Worm (Caenorhabditis elegans) whole organism, midembryonic: ENCODE measurements around the gene R102.10.

Experiments
- T22C8.4 ChIP-seq: fragments of 200-800 bp; sonication (Bioruptor generic); IDR thresholded peaks from 2 replicates; pipeline ENCODE4 v1.3.6; 2022; ENCODE audit warnings: missing genetic modification characterization, missing compliant biosample characterization
- cog-1 ChIP-seq: sonication (generic microtip); optimal IDR thresholded peaks from 2 replicates; lab custom pipeline; 2016; ENCODE audit warnings: missing genetic modification characterization, missing compliant biosample characterization
- flt-1 ChIP-seq: fragments of 200-800 bp; sonication (Bioruptor generic); IDR thresholded peaks from 2 replicates; pipeline ENCODE4 v1.3.6; 2022; ENCODE audit warnings: missing genetic modification characterization, missing compliant biosample characterization
- klf-2 ChIP-seq: fragments of 200-800 bp; sonication (Bioruptor generic); conservative IDR thresholded peaks from 2 replicates; pipeline ENCODE4 v1.3.6; 2022; ENCODE audit warnings: missing genetic modification reagents, missing genetic modification characterization, missing compliant biosample characterization
- med-1 ChIP-seq: sonication (generic microtip); optimal IDR thresholded peaks from 2 replicates; lab custom pipeline; 2017; ENCODE audit warnings: missing genetic modification characterization, mild to moderate bottlenecking, missing compliant biosample characterization, antibody characterized with exemption, missing genetic modification reagents; ENCODE audit not compliant: insufficient read depth
- ref-1 ChIP-seq: fragments of 200-800 bp; sonication (Bioruptor generic); conservative IDR thresholded peaks from 2 replicates; pipeline ENCODE4 v1.3.6; 2022; ENCODE audit warnings: missing genetic modification reagents, missing genetic modification characterization, missing compliant biosample characterization
- tab-1 ChIP-seq: fragments of 200-800 bp; sonication (Bioruptor generic); IDR thresholded peaks from 2 replicates; pipeline ENCODE4 v1.3.6; 2022; ENCODE audit warnings: missing genetic modification characterization, missing compliant biosample characterization
- ztf-29 ChIP-seq: fragments of 200-800 bp; sonication (Bioruptor generic); IDR thresholded peaks from 2 replicates; pipeline ENCODE4 v1.3.6; 2022; ENCODE audit warnings: missing genetic modification reagents, missing genetic modification characterization, missing compliant biosample characterization

ce11 chrIV:10661072-10661471 is 44.2 kb upstream of the R102.10 start:
- TF ChIP-seq ref-1 (GFP tag; lab: Robert Waterston, UW) (no peak), flt-1 (GFP tag; lab: Robert Waterston, UW) (no peak), med-1 (GFP tag; lab: Kevin White, UChicago) (no peak), cog-1 (tag; lab: Kevin White, UChicago) (no peak), tab-1 (GFP tag; lab: Robert Waterston, UW) (no peak), T22C8.4 (GFP tag; lab: Robert Waterston, UW) (no peak), ztf-29 (GFP tag; lab: Robert Waterston, UW) (no peak), klf-2 (GFP tag; lab: Robert Waterston, UW) (no peak)
